Worm (Caenorhabditis elegans) whole organism, late embryonic: ENCODE data around the gene natb-1.

ENCODE experiments used
- ceh-45 ChIP-seq: fragments of 200-800 bp; sonication (Bioruptor generic); IDR thresholded peaks from 2 replicates; pipeline ENCODE4 v1.3.6; 2022; ENCODE audit warnings: missing genetic modification reagents, missing genetic modification characterization, missing compliant biosample characterization
- dmd-4 ChIP-seq: sonication (generic microtip); optimal IDR thresholded peaks from 2 replicates; lab custom pipeline; 2016; ENCODE audit warnings: borderline replicate concordance, missing genetic modification characterization, missing compliant biosample characterization
- dve-1 ChIP-seq: sonication (generic microtip); optimal IDR thresholded peaks from 2 replicates; lab custom pipeline; 2017; ENCODE audit warnings: antibody characterized with exemption, mild to moderate bottlenecking, missing genetic modification characterization, missing compliant biosample characterization
- fkh-10 ChIP-seq: fragments of 150-350 bp; optimal IDR thresholded peaks from 2 replicates; lab custom pipeline; 2014; ENCODE audit warnings: missing biosample characterization, missing genetic modification reagents, missing genetic modification characterization
- pha-4 ChIP-seq: fragments of 150-350 bp; optimal IDR thresholded peaks from 2 replicates; lab custom pipeline; 2018; ENCODE audit warnings: missing biosample characterization, missing genetic modification reagents, missing genetic modification characterization
- ref-2 ChIP-seq: sonication (generic microtip); optimal IDR thresholded peaks from 2 replicates; lab custom pipeline; 2016; ENCODE audit warnings: missing genetic modification characterization, missing compliant biosample characterization

DNA sequence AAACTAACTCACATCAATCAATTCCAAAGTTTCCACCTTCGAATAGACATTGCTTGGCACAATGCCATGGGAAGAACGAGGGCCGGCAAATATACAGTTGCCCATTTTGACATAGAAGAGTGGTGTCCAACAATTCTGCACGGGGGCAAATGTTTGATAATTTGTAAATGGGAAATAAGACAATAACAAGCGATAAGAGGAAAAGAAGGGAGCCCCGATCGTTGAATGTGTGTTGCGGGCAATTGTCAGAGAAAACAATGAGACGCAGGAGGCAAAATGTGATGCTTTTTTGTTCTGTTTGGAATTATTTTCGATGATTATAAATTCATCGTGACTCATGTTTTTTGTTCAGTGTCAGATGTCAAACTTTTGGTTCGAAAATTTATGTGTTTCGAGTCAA lies 27.0 kb downstream of the natb-1 start, which contains the start of gene pals-34:
- TF ChIP-seq fkh-10 (GFP tag; lab: Kevin White, UChicago) (no peak), ref-2 (no peak), pha-4 (tag; lab: Kevin White, UChicago) (no peak), dmd-4 (no peak), ceh-45 (GFP tag; lab: Robert Waterston, UW) (no peak), dve-1 (tag; lab: Kevin White, UChicago) (no peak)
